Worm (Caenorhabditis elegans): ENCODE data around the gene C44B7.5.

ce11 chrII:6913309-6913708 is 40.9 kb upstream of the C44B7.5 start, which contains the start of gene cyn-10:
- TF ChIP-seq unc-39 (tag; optimal IDR thresholded peaks at IDR 0.05): no peak
- TF ChIP-seq zag-1 (tag; optimal IDR thresholded peaks at IDR 0.05): no peak
- TF ChIP-seq gmeb-1 (tag; optimal IDR thresholded peaks at IDR 0.05): peak; percentile 94
- TF ChIP-seq ceh-16 (tag; optimal IDR thresholded peaks at IDR 0.05): no peak
- no peak for TF ChIP-seq nhr-23 (tag; optimal IDR thresholded peaks at IDR 0.05)
- TF ChIP-seq lin-13 (GFP tag; optimal IDR thresholded peaks at IDR 0.05): peak; percentile 65
- TF ChIP-seq R02D3.7 (tag; optimal IDR thresholded peaks at IDR 0.05): no peak
- TF ChIP-seq unc-62 (GFP tag; optimal IDR thresholded peaks at IDR 0.05): no peak
- no peak for TF ChIP-seq elt-3 (tag; optimal IDR thresholded peaks at IDR 0.05)
